Worm (Caenorhabditis elegans) whole organism, L1 larva: ENCODE measurements around the gene C01G6.3.

Source experiments
- aha-1 ChIP-seq: fragments of 150-350 bp; optimal IDR thresholded peaks from 2 replicates; lab custom pipeline; 2014; ENCODE audit warnings: missing biosample characterization, missing genetic modification characterization
- alr-1 ChIP-seq: fragments of 200-800 bp; sonication (Bioruptor generic); optimal IDR thresholded peaks from 2 replicates; lab custom pipeline; 2018; ENCODE audit warnings: borderline replicate concordance, mild to moderate bottlenecking, missing genetic modification characterization, missing compliant biosample characterization
- aly-2 ChIP-seq: fragments of 150-350 bp; optimal IDR thresholded peaks from 2 replicates; lab custom pipeline; 2014; ENCODE audit warnings: missing biosample characterization, missing genetic modification characterization
- blmp-1 ChIP-seq: fragments of 150-350 bp; optimal IDR thresholded peaks from 2 replicates; lab custom pipeline; 2014; ENCODE audit warnings: missing biosample characterization, missing genetic modification characterization
- ceh-82 ChIP-seq, 3 experiments: fragments of 150-350 bp in 1 of 3; sonication (generic microtip) in 2 of 3; optimal IDR thresholded peaks; 2 replicates each; lab custom pipeline; 2014 to 2017; ENCODE audit warnings: missing biosample characterization in 3 of 3, missing genetic modification characterization in 3 of 3
- ceh-88 ChIP-seq: fragments of 200-800 bp; sonication (Bioruptor generic); IDR thresholded peaks from 2 replicates; pipeline ENCODE4 v1.3.6; 2022; ENCODE audit warnings: missing genetic modification characterization, missing compliant biosample characterization
- efl-1 ChIP-seq, 4 experiments: fragments of 150-350 bp; optimal IDR thresholded peaks in 3 of 4; peaks in 1 of 4; 1 replicate in 1 of 4; 2 replicates in 3 of 4; lab custom pipeline; 2014; ENCODE audit warnings: missing biosample characterization in 2 of 4, missing genetic modification characterization in 2 of 4, missing genetic modification reagents in 2 of 4
- egl-13 ChIP-seq: sonication (generic microtip); optimal IDR thresholded peaks from 2 replicates; lab custom pipeline; 2016; ENCODE audit warnings: missing genotype, missing genetic modification reagents, missing genetic modification characterization, missing compliant biosample characterization
- egl-27 ChIP-seq, 2 experiments: fragments of 150-350 bp in 1 of 2; sonication (generic microtip); optimal IDR thresholded peaks; 3 replicates each; lab custom pipeline; 2017 to 2018; ENCODE audit warnings: missing biosample characterization in 2 of 2, missing genetic modification characterization in 2 of 2, missing genetic modification reagents in 2 of 2
- elt-2 ChIP-seq: sonication (generic microtip); optimal IDR thresholded peaks from 2 replicates; lab custom pipeline; 2016; ENCODE audit warnings: missing genetic modification characterization, mild to moderate bottlenecking, inconsistent platforms, missing compliant biosample characterization, missing genetic modification reagents
- elt-3 ChIP-seq, 6 experiments: fragments of 150-350 bp in 1 of 6; sonication (generic microtip); optimal IDR thresholded peaks; 2 replicates each; lab custom pipeline; 2017 to 2018; ENCODE audit warnings: missing biosample characterization in 6 of 6, missing genetic modification characterization in 6 of 6, inconsistent platforms in 1 of 6
- fkh-10 ChIP-seq: sonication (generic microtip); optimal IDR thresholded peaks from 2 replicates; lab custom pipeline; 2017; ENCODE audit warnings: missing biosample characterization, missing genetic modification reagents, missing genetic modification characterization
- fkh-4 ChIP-seq: sonication (generic microtip); optimal IDR thresholded peaks from 2 replicates; lab custom pipeline; 2016; ENCODE audit warnings: missing compliant biosample characterization, missing genetic modification characterization, borderline replicate concordance
- fkh-8 ChIP-seq: sonication (generic microtip); optimal IDR thresholded peaks from 2 replicates; lab custom pipeline; 2016; ENCODE audit warnings: mild to moderate bottlenecking, missing genetic modification characterization, missing compliant biosample characterization
- fos-1 ChIP-seq: fragments of 150-350 bp; optimal IDR thresholded peaks from 2 replicates; lab custom pipeline; 2014; ENCODE audit warnings: missing biosample characterization, missing genetic modification characterization
- grh-1 ChIP-seq: fragments of 200-800 bp; sonication (Bioruptor generic); IDR thresholded peaks from 2 replicates; pipeline ENCODE4 v1.3.6; 2022; ENCODE audit warnings: missing genetic modification reagents, missing genetic modification characterization, missing compliant biosample characterization
- hlh-4 ChIP-seq: sonication (generic microtip); optimal IDR thresholded peaks from 2 replicates; lab custom pipeline; 2016; ENCODE audit warnings: mild to moderate bottlenecking, missing genetic modification characterization, missing compliant biosample characterization
- irx-1 ChIP-seq: sonication (generic microtip); optimal IDR thresholded peaks from 2 replicates; lab custom pipeline; 2016; ENCODE audit warnings: missing genetic modification characterization, missing compliant biosample characterization
- isw-1 ChIP-seq: fragments of 200-800 bp; sonication (Bioruptor generic); IDR thresholded peaks from 2 replicates; pipeline ENCODE4 v1.3.6; 2022; ENCODE audit warnings: missing genetic modification characterization, missing compliant biosample characterization
- jun-1 ChIP-seq: fragments of 150-350 bp; optimal IDR thresholded peaks from 2 replicates; lab custom pipeline; 2014; ENCODE audit warnings: missing biosample characterization, missing genetic modification reagents, missing genetic modification characterization
- lin-13 ChIP-seq: fragments of 150-350 bp; optimal IDR thresholded peaks from 2 replicates; lab custom pipeline; 2014; ENCODE audit warnings: missing biosample characterization, missing genetic modification reagents, missing genetic modification characterization
- lin-14 ChIP-seq: fragments of 200-800 bp; sonication (Bioruptor generic); optimal IDR thresholded peaks from 2 replicates; lab custom pipeline; 2018; ENCODE audit warnings: mild to moderate bottlenecking, missing genetic modification characterization, moderate library complexity, missing compliant biosample characterization
- lin-35 ChIP-seq, 2 experiments: fragments of 150-350 bp; optimal IDR thresholded peaks; 2 replicates each; lab custom pipeline; 2014; ENCODE audit warnings: missing biosample characterization in 2 of 2, missing genetic modification characterization in 2 of 2, missing genetic modification reagents in 2 of 2
- lin-39 ChIP-seq: fragments of 150-350 bp; optimal IDR thresholded peaks from 2 replicates; lab custom pipeline; 2014; ENCODE audit warnings: missing biosample characterization, missing genetic modification reagents, missing genetic modification characterization
- lir-3 ChIP-seq: sonication (generic microtip); optimal IDR thresholded peaks from 2 replicates; lab custom pipeline; 2016; ENCODE audit warnings: mild to moderate bottlenecking, missing genetic modification characterization, moderate library complexity, missing compliant biosample characterization; ENCODE audit not compliant: poor library complexity
- lsy-2 ChIP-seq, 2 experiments: fragments of 150-350 bp; optimal IDR thresholded peaks; 2 replicates each; lab custom pipeline; 2014; ENCODE audit warnings: missing biosample characterization in 2 of 2, missing genetic modification characterization in 2 of 2
- nhr-12 ChIP-seq: sonication (generic microtip); optimal IDR thresholded peaks from 2 replicates; lab custom pipeline; 2017; ENCODE audit warnings: missing biosample characterization, missing genetic modification characterization
- nhr-20 ChIP-seq: sonication (generic microtip); optimal IDR thresholded peaks from 2 replicates; lab custom pipeline; 2016; ENCODE audit warnings: mild to moderate bottlenecking, missing genetic modification characterization, missing compliant biosample characterization
- nhr-237 ChIP-seq: fragments of 150-350 bp; optimal IDR thresholded peaks from 2 replicates; lab custom pipeline; 2014; ENCODE audit warnings: missing biosample characterization, missing genetic modification characterization
- nhr-71 ChIP-seq: sonication (generic microtip); optimal IDR thresholded peaks from 2 replicates; lab custom pipeline; 2016; ENCODE audit warnings: mild to moderate bottlenecking, missing genetic modification characterization, moderate library complexity, missing compliant biosample characterization
- nhr-76 ChIP-seq: sonication (generic microtip); optimal IDR thresholded peaks from 2 replicates; lab custom pipeline; 2017; ENCODE audit warnings: missing biosample characterization, missing genetic modification characterization
- nhr-85 ChIP-seq: sonication (generic microtip); peaks from one replicate; lab custom pipeline; 2016; ENCODE audit warnings: missing genetic modification characterization, inconsistent platforms, missing compliant biosample characterization
- pag-3 ChIP-seq: sonication (generic microtip); optimal IDR thresholded peaks from 2 replicates; lab custom pipeline; 2017; ENCODE audit warnings: missing genetic modification characterization, mild to moderate bottlenecking, missing compliant biosample characterization, antibody characterized with exemption, borderline replicate concordance; ENCODE audit not compliant: insufficient read depth
- skn-1 ChIP-seq: fragments of 150-350 bp; optimal IDR thresholded peaks from 2 replicates; lab custom pipeline; 2014; ENCODE audit warnings: missing biosample characterization, missing genetic modification characterization
- snpc-4 ChIP-seq: fragments of 150-350 bp; optimal IDR thresholded peaks from 2 replicates; lab custom pipeline; 2014; ENCODE audit warnings: missing biosample characterization, missing genetic modification characterization
- snu-23 ChIP-seq: sonication (generic microtip); optimal IDR thresholded peaks from 2 replicates; lab custom pipeline; 2016; ENCODE audit warnings: missing genetic modification characterization, missing compliant biosample characterization
- sptf-1 ChIP-seq: fragments of 150-350 bp; optimal IDR thresholded peaks from 2 replicates; lab custom pipeline; 2014; ENCODE audit warnings: missing biosample characterization, missing genetic modification characterization
- sup-37 ChIP-seq: fragments of 200-800 bp; sonication (Bioruptor generic); optimal IDR thresholded peaks from 2 replicates; lab custom pipeline; 2018; ENCODE audit warnings: mild to moderate bottlenecking, missing genetic modification characterization, missing compliant biosample characterization
- tbx-2 ChIP-seq: sonication (generic microtip); optimal IDR thresholded peaks from 2 replicates; lab custom pipeline; 2016; ENCODE audit warnings: missing genetic modification characterization, missing compliant biosample characterization
- tlp-1 ChIP-seq: fragments of 150-350 bp; optimal IDR thresholded peaks from 2 replicates; lab custom pipeline; 2014; ENCODE audit warnings: missing biosample characterization, missing genetic modification characterization
- unc-130 ChIP-seq: fragments of 150-350 bp; optimal IDR thresholded peaks from 2 replicates; lab custom pipeline; 2017; ENCODE audit warnings: missing biosample characterization, missing genetic modification characterization, inconsistent platforms
- unc-30 ChIP-seq: sonication (generic microtip); optimal IDR thresholded peaks from 2 replicates; lab custom pipeline; 2017; ENCODE audit warnings: missing biosample characterization, missing genetic modification characterization
- unc-62 ChIP-seq: fragments of 150-350 bp; optimal IDR thresholded peaks from 2 replicates; lab custom pipeline; 2014; ENCODE audit warnings: missing biosample characterization, missing genetic modification reagents, missing genetic modification characterization
- vab-15 ChIP-seq: sonication (generic microtip); optimal IDR thresholded peaks from 2 replicates; lab custom pipeline; 2017; ENCODE audit warnings: missing genotype, mild to moderate bottlenecking, missing genetic modification characterization, missing compliant biosample characterization
- xbp-1 ChIP-seq: sonication (generic microtip); optimal IDR thresholded peaks from 2 replicates; lab custom pipeline; 2016; ENCODE audit warnings: missing genetic modification characterization, missing compliant biosample characterization
- zag-1 ChIP-seq: fragments of 150-350 bp; optimal IDR thresholded peaks from 2 replicates; lab custom pipeline; 2014; ENCODE audit warnings: missing biosample characterization, missing genetic modification characterization
- ztf-11 ChIP-seq, 2 experiments: sonication (generic microtip); optimal IDR thresholded peaks; 2 replicates each; lab custom pipeline; 2016 to 2017; ENCODE audit warnings: missing genetic modification characterization in 2 of 2, missing biosample characterization in 1 of 2, missing compliant biosample characterization in 1 of 2

C01G6.3 gene

DNA sequence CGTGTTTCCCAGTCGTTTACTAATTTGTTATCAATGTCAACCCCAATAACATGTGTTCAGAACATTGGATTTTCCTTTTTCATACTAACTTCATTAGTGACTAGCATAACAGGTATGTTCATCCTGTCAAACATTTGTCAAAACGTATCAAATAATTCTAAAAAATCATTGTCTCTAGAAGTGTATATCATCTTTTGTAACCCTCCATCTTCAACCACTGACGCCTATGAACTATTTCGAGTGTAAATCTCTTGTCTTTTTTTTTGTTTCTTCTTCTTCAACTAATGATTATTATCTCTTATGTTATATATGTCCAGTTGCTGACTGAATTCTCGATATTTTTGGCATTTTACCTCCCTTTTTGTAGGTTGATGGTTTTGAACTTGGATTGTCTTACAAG, 32.0 kb upstream of the C01G6.3 start (continued):
- no peak for TF ChIP-seq nhr-71 (tag; lab: Kevin White, UChicago)
- no peak for TF ChIP-seq blmp-1 (tag; lab: Kevin White, UChicago)
- TF ChIP-seq lin-13: no peak
- TF ChIP-seq egl-13: no peak
- no peak for TF ChIP-seq sptf-1
- TF ChIP-seq sup-37 (GFP tag; lab: Kevin White, UChicago): no peak
- no peak for TF ChIP-seq snpc-4 (tag; lab: Kevin White, UChicago)
- no peak for TF ChIP-seq xbp-1 (tag; lab: Kevin White, UChicago)

- TF ChIP-seq snu-23 (GFP tag; lab: Kevin White, UChicago) (no peak), egl-13 (no peak), efl-1 (optimal IDR thresholded peaks at IDR 0.05; lab: Kevin White, UChicago) (no peak), efl-1 (GFP tag; optimal IDR thresholded peaks at IDR 0.05 in 1 of 2; lab: Kevin White, UChicago) (peak in 1 of 2 experiments; percentile 64), elt-3 (tag; optimal IDR thresholded peaks at IDR 0.05; lab: Kevin White, UChicago) (peak in 1 of 6 experiments; percentile 26), aly-2 (no peak), lin-35 (GFP tag; optimal IDR thresholded peaks at IDR 0.05; lab: Kevin White, UChicago) (peak in 1 of 2 experiments; percentile 11), nhr-85 (peak; percentile 46), pag-3 (tag; lab: Kevin White, UChicago) (no peak), zag-1 (no peak), blmp-1 (tag; lab: Kevin White, UChicago) (peak; percentile 87), isw-1 (GFP tag; lab: Robert Waterston, UW) (no peak), ceh-82 (tag; optimal IDR thresholded peaks at IDR 0.05; lab: Kevin White, UChicago) (no peak), nhr-20 (tag; lab: Kevin White, UChicago) (peak; percentile 13), tbx-2 (tag; lab: Kevin White, UChicago) (no peak), xbp-1 (tag; lab: Kevin White, UChicago) (no peak), jun-1 (tag; lab: Kevin White, UChicago) (no peak), unc-62 (GFP tag; lab: Kevin White, UChicago) (no peak), fkh-4 (tag; lab: Kevin White, UChicago) (no peak)
- TF ChIP-seq, all 84 proteins: peak for 6
Observed at ce11 chrII:9241610-9242009, 28.1 kb upstream of the C01G6.3 start.

DNA sequence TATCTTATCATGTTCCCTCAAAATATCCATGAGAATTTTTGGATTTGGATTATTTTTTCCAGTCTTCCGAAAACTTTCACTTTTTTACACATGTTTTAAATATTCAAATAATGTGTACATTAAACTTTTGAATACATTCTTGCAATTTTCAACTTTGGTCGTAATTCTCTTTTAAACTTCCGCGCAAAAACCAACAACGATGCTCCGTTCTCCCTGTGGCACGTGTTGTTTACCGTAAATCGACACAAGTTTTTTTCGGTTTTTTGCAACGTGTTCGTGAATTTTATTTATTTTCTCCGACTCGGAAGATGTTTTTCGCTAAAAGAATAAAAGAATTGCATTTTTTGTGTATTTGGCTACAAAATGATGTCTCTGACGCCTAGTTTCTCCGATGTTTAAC, 26.9 kb upstream of the C01G6.3 start:
- peak; percentile 4 to 40 (median 36) for TF ChIP-seq ceh-82 (tag; optimal IDR thresholded peaks at IDR 0.05; lab: Kevin White, UChicago)
- no peak for TF ChIP-seq aly-2
- TF ChIP-seq efl-1 (optimal IDR thresholded peaks at IDR 0.05; lab: Kevin White, UChicago): peak; percentile 75 to 95
- peak; percentile 94 to 99 for TF ChIP-seq efl-1 (GFP tag; optimal IDR thresholded peaks at IDR 0.05 in 1 of 2; lab: Kevin White, UChicago)
- TF ChIP-seq egl-27 (tag; optimal IDR thresholded peaks at IDR 0.05; lab: Kevin White, UChicago): no peak
- TF ChIP-seq unc-130 (tag; lab: Kevin White, UChicago): peak; percentile 49
- TF ChIP-seq nhr-237 (tag; lab: Kevin White, UChicago): peak; percentile 14
- TF ChIP-seq lin-14: peak; percentile 59
- no peak for TF ChIP-seq alr-1 (tag; lab: Kevin White, UChicago)
- peak; percentile 68 for TF ChIP-seq xbp-1 (tag; lab: Kevin White, UChicago)
- TF ChIP-seq aha-1 (tag; lab: Kevin White, UChicago): no peak
- TF ChIP-seq isw-1 (GFP tag; lab: Robert Waterston, UW): peak; percentile 49; the same call in 1 of the 2 replicates
- TF ChIP-seq elt-2: no peak
- no peak for TF ChIP-seq lir-3 (tag; lab: Kevin White, UChicago)
- TF ChIP-seq nhr-76: no peak
- TF ChIP-seq lsy-2 (tag; optimal IDR thresholded peaks at IDR 0.05; lab: Kevin White, UChicago): peak; percentile 72 to 79
- TF ChIP-seq fkh-10: no peak
- no peak for TF ChIP-seq hlh-4
- no peak for TF ChIP-seq fos-1 (tag; lab: Kevin White, UChicago)
- TF ChIP-seq lin-39: no peak
- TF ChIP-seq grh-1 (GFP tag; lab: Robert Waterston, UW): 0 out of 2 replicates have a peak, but pooled peaks have one; percentile 6
- peak; percentile 49 for TF ChIP-seq blmp-1 (tag; lab: Kevin White, UChicago)
- TF ChIP-seq pag-3 (tag; lab: Kevin White, UChicago): no peak
- no peak for TF ChIP-seq vab-15
- peak; percentile 92 to 95 for TF ChIP-seq lin-35 (GFP tag; optimal IDR thresholded peaks at IDR 0.05; lab: Kevin White, UChicago)
- no peak for TF ChIP-seq tlp-1 (tag; lab: Kevin White, UChicago)
- TF ChIP-seq skn-1: peak; percentile 46
- peak; percentile 48 for TF ChIP-seq ceh-88 (GFP tag; lab: Robert Waterston, UW)
- no peak for TF ChIP-seq nhr-12
- TF ChIP-seq fkh-8 (tag; lab: Kevin White, UChicago): no peak
- TF ChIP-seq unc-30 (tag; lab: Kevin White, UChicago): no peak
- TF ChIP-seq irx-1 (tag; lab: Kevin White, UChicago): peak; percentile 2
- no peak for TF ChIP-seq ztf-11 (tag; optimal IDR thresholded peaks at IDR 0.05; lab: Kevin White, UChicago)
